Fruit fly (Drosophila melanogaster): ENCODE results near the gene Tim9b.

- TF ChIP-seq CG17806 (tag; optimal IDR thresholded peaks at IDR 0.05) (no peak), EcR (GFP tag; optimal IDR thresholded peaks at IDR 0.05) (no peak), CG32121 (GFP tag; IDR thresholded peaks at IDR 0.05) (no peak), Ets98B (GFP tag; IDR thresholded peaks at IDR 0.05) (no peak), CG8301 (tag; optimal IDR thresholded peaks at IDR 0.05) (no peak), CG8159 (tag; optimal IDR thresholded peaks at IDR 0.05) (no peak), CG9948 (tag; optimal IDR thresholded peaks at IDR 0.05) (no peak), CG14655 (GFP tag; optimal IDR thresholded peaks at IDR 0.05) (no peak)
Observed at dm6 chrX:19663859-19664728, 45.8 kb upstream of the Tim9b start, which contains the start of the genes CG14223 and Ssu72.

Data from whole organism, pupa.